Worm (Caenorhabditis elegans) whole organism, L1 larva: ENCODE results near the gene hsp-16.2.

Experiments used
- C16A3.4 ChIP-seq: fragments of 150-350 bp; optimal IDR thresholded peaks from 2 replicates; lab custom pipeline; 2014; ENCODE audit warnings: missing biosample characterization, missing genetic modification characterization
- Y116A8C.19 ChIP-seq: sonication (generic microtip); optimal IDR thresholded peaks from 2 replicates; lab custom pipeline; 2016; ENCODE audit warnings: missing compliant biosample characterization, missing genetic modification characterization, borderline replicate concordance
- ama-1 ChIP-seq: fragments of 150-350 bp; optimal IDR thresholded peaks from 2 replicates; lab custom pipeline; 2014
- blmp-1 ChIP-seq: fragments of 150-350 bp; optimal IDR thresholded peaks from 2 replicates; lab custom pipeline; 2014; ENCODE audit warnings: missing biosample characterization, missing genetic modification characterization
- ces-1 ChIP-seq: fragments of 150-350 bp; optimal IDR thresholded peaks from 2 replicates; lab custom pipeline; 2014; ENCODE audit warnings: missing biosample characterization, missing genetic modification reagents, missing genetic modification characterization
- dpl-1 ChIP-seq, 3 experiments: fragments of 150-350 bp in 2 of 3; sonication (generic microtip) in 1 of 3; optimal IDR thresholded peaks; 2 replicates each; lab custom pipeline; 2014 to 2017; ENCODE audit warnings: missing biosample characterization in 3 of 3, missing genetic modification characterization in 3 of 3, missing genetic modification reagents in 3 of 3
- dsc-1 ChIP-seq: sonication (generic microtip); optimal IDR thresholded peaks from 2 replicates; lab custom pipeline; 2016; ENCODE audit warnings: mild to moderate bottlenecking, missing genetic modification characterization, missing compliant biosample characterization
- efl-1 ChIP-seq, 4 experiments: fragments of 150-350 bp; optimal IDR thresholded peaks in 3 of 4; peaks in 1 of 4; 1 replicate in 1 of 4; 2 replicates in 3 of 4; lab custom pipeline; 2014; ENCODE audit warnings: missing biosample characterization in 2 of 4, missing genetic modification characterization in 2 of 4, missing genetic modification reagents in 2 of 4
- efl-3 ChIP-seq: fragments of 200-800 bp; sonication (Bioruptor generic); optimal IDR thresholded peaks from 2 replicates; lab custom pipeline; 2018; ENCODE audit warnings: mild to moderate bottlenecking, missing genetic modification characterization, missing compliant biosample characterization
- egl-27 ChIP-seq, 2 experiments: fragments of 150-350 bp in 1 of 2; sonication (generic microtip); optimal IDR thresholded peaks; 3 replicates each; lab custom pipeline; 2017 to 2018; ENCODE audit warnings: missing biosample characterization in 2 of 2, missing genetic modification characterization in 2 of 2, missing genetic modification reagents in 2 of 2
- elt-2 ChIP-seq: sonication (generic microtip); optimal IDR thresholded peaks from 2 replicates; lab custom pipeline; 2016; ENCODE audit warnings: missing genetic modification characterization, mild to moderate bottlenecking, inconsistent platforms, missing compliant biosample characterization, missing genetic modification reagents
- elt-3 ChIP-seq, 6 experiments: fragments of 150-350 bp in 1 of 6; sonication (generic microtip); optimal IDR thresholded peaks; 2 replicates each; lab custom pipeline; 2017 to 2018; ENCODE audit warnings: missing biosample characterization in 6 of 6, missing genetic modification characterization in 6 of 6, inconsistent platforms in 1 of 6
- fos-1 ChIP-seq: fragments of 150-350 bp; optimal IDR thresholded peaks from 2 replicates; lab custom pipeline; 2014; ENCODE audit warnings: missing biosample characterization, missing genetic modification characterization
- hlh-17 ChIP-seq: fragments of 200-800 bp; sonication (Bioruptor generic); optimal IDR thresholded peaks from 2 replicates; lab custom pipeline; 2018; ENCODE audit warnings: missing genetic modification characterization, mild to moderate bottlenecking, missing compliant biosample characterization, moderate library complexity, borderline replicate concordance
- hlh-4 ChIP-seq: sonication (generic microtip); optimal IDR thresholded peaks from 2 replicates; lab custom pipeline; 2016; ENCODE audit warnings: mild to moderate bottlenecking, missing genetic modification characterization, missing compliant biosample characterization
- jun-1 ChIP-seq: fragments of 150-350 bp; optimal IDR thresholded peaks from 2 replicates; lab custom pipeline; 2014; ENCODE audit warnings: missing biosample characterization, missing genetic modification reagents, missing genetic modification characterization
- lin-39 ChIP-seq: fragments of 150-350 bp; optimal IDR thresholded peaks from 2 replicates; lab custom pipeline; 2014; ENCODE audit warnings: missing biosample characterization, missing genetic modification reagents, missing genetic modification characterization
- lir-3 ChIP-seq: sonication (generic microtip); optimal IDR thresholded peaks from 2 replicates; lab custom pipeline; 2016; ENCODE audit warnings: mild to moderate bottlenecking, missing genetic modification characterization, moderate library complexity, missing compliant biosample characterization; ENCODE audit not compliant: poor library complexity
- lsy-2 ChIP-seq, 2 experiments: fragments of 150-350 bp; optimal IDR thresholded peaks; 2 replicates each; lab custom pipeline; 2014; ENCODE audit warnings: missing biosample characterization in 2 of 2, missing genetic modification characterization in 2 of 2
- mab-9 ChIP-seq: fragments of 200-800 bp; sonication (Bioruptor generic); IDR thresholded peaks from 2 replicates; pipeline ENCODE4 v1.3.6; 2022; ENCODE audit warnings: missing genetic modification reagents, missing genetic modification characterization, missing compliant biosample characterization
- mdl-1 ChIP-seq, 2 experiments: fragments of 150-350 bp; optimal IDR thresholded peaks; 2 replicates each; lab custom pipeline; 2014 to 2017; ENCODE audit warnings: missing biosample characterization in 2 of 2, missing genetic modification characterization in 2 of 2, inconsistent platforms in 1 of 2
- nhr-11 ChIP-seq: fragments of 150-350 bp; optimal IDR thresholded peaks from 2 replicates; lab custom pipeline; 2014; ENCODE audit warnings: missing biosample characterization, missing genetic modification characterization
- nhr-12 ChIP-seq: sonication (generic microtip); optimal IDR thresholded peaks from 2 replicates; lab custom pipeline; 2017; ENCODE audit warnings: missing biosample characterization, missing genetic modification characterization
- nhr-237 ChIP-seq: fragments of 150-350 bp; optimal IDR thresholded peaks from 2 replicates; lab custom pipeline; 2014; ENCODE audit warnings: missing biosample characterization, missing genetic modification characterization
- nhr-47 ChIP-seq: sonication (generic microtip); optimal IDR thresholded peaks from 2 replicates; lab custom pipeline; 2016; ENCODE audit warnings: mild to moderate bottlenecking, missing genetic modification characterization, moderate library complexity, missing compliant biosample characterization
- nhr-71 ChIP-seq: sonication (generic microtip); optimal IDR thresholded peaks from 2 replicates; lab custom pipeline; 2016; ENCODE audit warnings: mild to moderate bottlenecking, missing genetic modification characterization, moderate library complexity, missing compliant biosample characterization
- nhr-76 ChIP-seq: sonication (generic microtip); optimal IDR thresholded peaks from 2 replicates; lab custom pipeline; 2017; ENCODE audit warnings: missing biosample characterization, missing genetic modification characterization
- nhr-85 ChIP-seq: sonication (generic microtip); peaks from one replicate; lab custom pipeline; 2016; ENCODE audit warnings: missing genetic modification characterization, inconsistent platforms, missing compliant biosample characterization
- pag-3 ChIP-seq: sonication (generic microtip); optimal IDR thresholded peaks from 2 replicates; lab custom pipeline; 2017; ENCODE audit warnings: missing genetic modification characterization, mild to moderate bottlenecking, missing compliant biosample characterization, antibody characterized with exemption, borderline replicate concordance; ENCODE audit not compliant: insufficient read depth
- pax-3 ChIP-seq: fragments of 200-800 bp; sonication (Bioruptor generic); optimal IDR thresholded peaks from 2 replicates; lab custom pipeline; 2018; ENCODE audit warnings: mild to moderate bottlenecking, missing genetic modification characterization, moderate library complexity, missing compliant biosample characterization
- skn-1 ChIP-seq: fragments of 150-350 bp; optimal IDR thresholded peaks from 2 replicates; lab custom pipeline; 2014; ENCODE audit warnings: missing biosample characterization, missing genetic modification characterization
- sox-4 ChIP-seq: sonication (generic microtip); optimal IDR thresholded peaks from 2 replicates; lab custom pipeline; 2016; ENCODE audit warnings: missing genetic modification characterization, missing compliant biosample characterization
- vab-15 ChIP-seq: sonication (generic microtip); optimal IDR thresholded peaks from 2 replicates; lab custom pipeline; 2017; ENCODE audit warnings: missing genotype, mild to moderate bottlenecking, missing genetic modification characterization, missing compliant biosample characterization
- zip-4 ChIP-seq: fragments of 200-800 bp; sonication (Bioruptor generic); optimal IDR thresholded peaks from 2 replicates; lab custom pipeline; 2018; ENCODE audit warnings: mild to moderate bottlenecking, missing genetic modification characterization, moderate library complexity, missing compliant biosample characterization
- ztf-11 ChIP-seq, 2 experiments: sonication (generic microtip); optimal IDR thresholded peaks; 2 replicates each; lab custom pipeline; 2016 to 2017; ENCODE audit warnings: missing genetic modification characterization in 2 of 2, missing biosample characterization in 1 of 2, missing compliant biosample characterization in 1 of 2
- ztf-4 ChIP-seq: fragments of 150-350 bp; optimal IDR thresholded peaks from 2 replicates; lab custom pipeline; 2014; ENCODE audit warnings: missing biosample characterization, missing genetic modification characterization

hsp-16.2 gene

DNA sequence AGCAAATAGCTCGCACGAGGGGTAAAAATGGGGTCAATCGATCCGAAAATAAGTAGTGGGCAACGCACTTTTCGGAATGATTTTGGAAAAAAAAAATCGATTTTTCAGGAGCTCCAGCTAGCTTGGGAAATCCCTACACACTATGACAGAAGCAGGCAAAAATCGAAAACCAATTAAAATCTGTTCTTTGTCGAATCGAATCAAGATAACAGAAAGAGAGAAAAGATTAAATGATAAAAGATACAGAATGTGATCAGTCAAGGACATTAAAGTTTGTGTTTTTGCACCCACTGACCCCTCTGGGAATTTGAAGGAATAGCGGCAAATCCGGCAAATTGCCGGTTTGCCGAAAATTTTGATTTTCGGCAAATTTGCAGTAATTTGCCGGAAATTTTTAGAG lies 37.3 kb downstream of the hsp-16.2 start:
- TF ChIP-seq efl-1 (optimal IDR thresholded peaks at IDR 0.05; lab: Kevin White, UChicago) (no peak), efl-1 (GFP tag; optimal IDR thresholded peaks at IDR 0.05 in 1 of 2; lab: Kevin White, UChicago) (peak in 1 of 2 experiments; percentile 70), fos-1 (tag; lab: Kevin White, UChicago) (no peak), blmp-1 (tag; lab: Kevin White, UChicago) (peak; percentile 78), sox-4 (no peak), elt-3 (tag; optimal IDR thresholded peaks at IDR 0.05; lab: Kevin White, UChicago) (peak in 1 of 6 experiments; percentile 35), dpl-1 (GFP tag; optimal IDR thresholded peaks at IDR 0.05; lab: Kevin White, UChicago) (no peak), egl-27 (tag; optimal IDR thresholded peaks at IDR 0.05; lab: Kevin White, UChicago) (no peak), ztf-4 (tag; lab: Kevin White, UChicago) (no peak)

ce11 chrV:1760682-1761081 lies 44.1 kb downstream of the hsp-16.2 start, which contains the start of gene clec-205:
TSS of gene clec-205 (plus strand) at chrV:1760893.
- TF ChIP-seq nhr-11 (tag; lab: Kevin White, UChicago): no peak
- TF ChIP-seq efl-1 (optimal IDR thresholded peaks at IDR 0.05; lab: Kevin White, UChicago): no peak
- peak in 1 of 2 experiments; percentile 84 for TF ChIP-seq efl-1 (GFP tag; optimal IDR thresholded peaks at IDR 0.05 in 1 of 2; lab: Kevin White, UChicago)
- TF ChIP-seq ces-1: no peak
- TF ChIP-seq egl-27 (tag; optimal IDR thresholded peaks at IDR 0.05; lab: Kevin White, UChicago): no peak
- TF ChIP-seq mdl-1 (tag; optimal IDR thresholded peaks at IDR 0.05; lab: Kevin White, UChicago): no peak
- TF ChIP-seq elt-2 (tag; lab: Kevin White, UChicago): peak; percentile 66

DNA sequence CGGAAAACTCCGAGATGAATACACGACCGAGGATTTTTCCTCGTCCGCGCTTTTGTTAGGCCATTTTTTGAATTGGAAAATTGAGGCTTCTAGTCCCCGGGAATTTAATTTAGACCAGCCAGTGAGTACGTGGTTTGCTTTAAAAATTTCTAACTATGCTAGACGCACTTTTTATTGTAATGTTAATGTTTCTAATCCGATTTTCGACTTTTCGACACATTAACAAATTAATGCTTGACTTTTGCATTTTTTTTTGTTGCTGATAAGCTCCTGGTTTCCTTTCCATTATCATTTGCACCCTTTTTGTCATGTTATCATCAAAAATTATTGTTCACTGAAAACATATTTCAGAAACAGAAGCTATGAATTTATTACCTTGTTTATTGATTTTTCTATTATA lies 47.9 kb downstream of the hsp-16.2 start, which contains the start of gene clec-204:
TSS of gene clec-204 (plus strand) at position 301 of the 400 bp plus-strand sequence.
- TF ChIP-seq pag-3 (no peak), elt-2 (tag; lab: Kevin White, UChicago) (peak; percentile 44)

ce11 chrV:1756099-1756498 lies 48.7 kb downstream of the hsp-16.2 start:
- no peak for TF ChIP-seq elt-3 (tag; optimal IDR thresholded peaks at IDR 0.05; lab: Kevin White, UChicago)
- no peak for TF ChIP-seq nhr-71 (tag; lab: Kevin White, UChicago)
- no peak for TF ChIP-seq ztf-11 (tag; optimal IDR thresholded peaks at IDR 0.05; lab: Kevin White, UChicago)
- TF ChIP-seq jun-1 (tag; lab: Kevin White, UChicago): no peak
- TF ChIP-seq hlh-17 (GFP tag; lab: Kevin White, UChicago): no peak
- no peak for TF ChIP-seq pax-3
- TF ChIP-seq lin-39 (tag; lab: Kevin White, UChicago): no peak
- TF ChIP-seq mab-9: no peak
- no peak for TF ChIP-seq lir-3 (tag; lab: Kevin White, UChicago)
- no peak for TF ChIP-seq ama-1 (lab: Kevin White, UChicago)
- TF ChIP-seq nhr-47 (tag; lab: Kevin White, UChicago): no peak

DNA sequence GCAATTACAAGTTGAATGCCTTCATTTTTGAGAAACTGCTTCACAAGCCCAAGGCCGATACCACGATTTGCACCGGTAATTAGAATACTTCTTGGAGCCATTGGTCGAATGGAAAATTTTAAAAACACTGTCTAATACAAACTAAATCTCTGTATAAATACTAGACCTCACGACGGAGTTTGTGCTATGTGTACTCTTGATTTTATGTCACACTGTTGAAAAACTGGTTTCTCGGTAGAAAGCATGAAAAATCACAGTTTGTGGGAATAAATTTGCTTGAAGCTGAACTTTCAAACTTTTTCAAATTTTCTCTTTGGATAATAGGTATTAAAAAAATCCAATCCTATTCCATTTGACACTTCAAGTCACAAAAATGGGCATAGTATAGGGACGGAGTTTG lies 49.2 kb downstream of the hsp-16.2 start, which contains the start of gene ZK697.14:
TSS of gene ZK697.14 (minus strand) at position 101 of the 400 bp plus-strand sequence.
- TF ChIP-seq C16A3.4 (tag; lab: Kevin White, UChicago) (no peak), ama-1 (lab: Kevin White, UChicago) (no peak), hlh-4 (tag; lab: Kevin White, UChicago) (no peak), nhr-47 (tag; lab: Kevin White, UChicago) (no peak), Y116A8C.19 (tag; lab: Kevin White, UChicago) (no peak), nhr-85 (tag; lab: Kevin White, UChicago) (no peak), vab-15 (tag; lab: Kevin White, UChicago) (no peak), nhr-12 (no peak), lsy-2 (tag; optimal IDR thresholded peaks at IDR 0.05; lab: Kevin White, UChicago) (no peak), skn-1 (tag; lab: Kevin White, UChicago) (no peak), nhr-237 (tag; lab: Kevin White, UChicago) (no peak), dsc-1 (tag; lab: Kevin White, UChicago) (no peak), nhr-76 (tag; lab: Kevin White, UChicago) (no peak), zip-4 (no peak), efl-3 (GFP tag; lab: Kevin White, UChicago) (no peak), dpl-1 (GFP tag; optimal IDR thresholded peaks at IDR 0.05; lab: Kevin White, UChicago) (no peak)
